Worm (Caenorhabditis elegans): Measurements from ENCODE around the gene B0244.6.

Gene B0244.6

DNA sequence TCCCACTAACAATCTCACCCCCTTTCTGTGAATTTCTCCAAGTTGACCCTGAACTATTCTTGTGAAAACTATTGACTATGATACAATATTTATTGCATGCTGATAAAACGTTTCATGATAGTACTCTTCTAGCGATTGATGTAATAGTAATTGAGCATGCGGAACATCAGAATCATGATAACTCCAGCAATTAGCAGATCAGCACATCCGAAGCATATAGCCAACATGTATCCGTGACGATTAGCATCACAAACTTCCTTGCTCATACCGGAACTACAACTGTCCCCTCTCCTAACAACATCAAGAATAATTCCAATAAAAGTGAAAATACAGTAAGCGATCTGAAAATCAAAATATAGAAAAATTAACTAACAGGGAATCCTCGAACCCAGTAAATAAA lies 7.8 kb upstream of the B0244.6 start:
- TF ChIP-seq B0310.2 (tag; optimal IDR thresholded peaks at IDR 0.05) (no peak), ets-7 (tag; optimal IDR thresholded peaks at IDR 0.05) (no peak), aly-1 (tag; optimal IDR thresholded peaks at IDR 0.05) (no peak), pes-1 (GFP tag; IDR thresholded peaks at IDR 0.05) (no peak), ama-1 (optimal IDR thresholded peaks at IDR 0.05) (no peak), sea-1 (GFP tag; conservative IDR thresholded peaks at IDR 0.05) (no peak), scrt-1 (GFP tag; IDR thresholded peaks at IDR 0.05) (no peak), ceh-36 (tag; optimal IDR thresholded peaks at IDR 0.05) (no peak), flt-1 (GFP tag; IDR thresholded peaks at IDR 0.05) (no peak), tbx-11 (GFP tag; IDR thresholded peaks at IDR 0.05) (no peak), hnd-1 (tag; optimal IDR thresholded peaks at IDR 0.05) (no peak), tbx-37 (GFP tag; conservative IDR thresholded peaks at IDR 0.05) (no peak), F13C5.2 (tag; optimal IDR thresholded peaks at IDR 0.05) (no peak), hmg-4 (GFP tag; optimal IDR thresholded peaks at IDR 0.05) (no peak)

DNA sequence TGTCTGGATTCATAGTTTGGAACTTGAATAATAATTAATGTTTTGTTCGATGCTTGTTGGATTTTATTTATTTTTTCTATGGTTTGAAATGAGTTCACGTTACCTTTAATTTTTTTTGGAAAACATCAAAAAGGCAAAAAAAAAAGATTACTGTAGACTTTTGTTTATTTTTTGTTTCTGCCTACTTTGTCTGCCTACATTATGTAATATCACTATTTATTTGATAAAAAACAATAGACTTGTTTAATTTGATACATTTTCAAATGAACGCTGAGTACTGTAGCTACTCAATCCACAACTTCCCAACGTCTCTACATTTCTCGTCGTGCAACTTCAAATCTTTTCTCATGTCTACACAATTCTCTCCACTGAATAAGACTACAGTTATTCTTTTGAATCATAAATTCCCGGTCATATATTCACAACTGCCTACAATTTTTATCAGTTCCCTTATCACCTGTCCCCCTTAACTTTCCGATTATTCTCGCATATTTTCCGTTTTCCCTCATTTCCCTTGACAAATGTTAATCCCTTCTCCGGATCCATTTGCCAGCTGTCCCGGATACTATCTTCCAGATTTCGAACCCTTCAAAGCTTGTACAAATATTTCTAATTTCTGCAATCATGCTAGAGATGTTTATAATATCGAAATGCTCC lies 6.7 kb upstream of the B0244.6 start, which contains the start of the genes B0244.9 and B0244.7:
B0244.9 (minus strand) TSS at position 51 of the 657 bp plus-strand sequence.
B0244.7 (plus strand) TSS at position 522 of the 657 bp plus-strand sequence.
- TF ChIP-seq ets-7 (tag; optimal IDR thresholded peaks at IDR 0.05) (no peak), hnd-1 (tag; optimal IDR thresholded peaks at IDR 0.05) (no peak), ama-1 (optimal IDR thresholded peaks at IDR 0.05) (no peak), aly-1 (tag; optimal IDR thresholded peaks at IDR 0.05) (no peak), tbx-11 (GFP tag; IDR thresholded peaks at IDR 0.05) (no peak), B0310.2 (tag; optimal IDR thresholded peaks at IDR 0.05) (no peak), F13C5.2 (tag; optimal IDR thresholded peaks at IDR 0.05) (no peak), hmbx-1 (tag; optimal IDR thresholded peaks at IDR 0.05) (no peak), tra-4 (tag; optimal IDR thresholded peaks at IDR 0.05) (no peak), sea-1 (GFP tag; conservative IDR thresholded peaks at IDR 0.05) (no peak), ceh-13 (GFP tag; optimal IDR thresholded peaks at IDR 0.05) (no peak), pes-1 (GFP tag; IDR thresholded peaks at IDR 0.05) (no peak), hmg-4 (GFP tag; optimal IDR thresholded peaks at IDR 0.05) (no peak), tbx-37 (GFP tag; conservative IDR thresholded peaks at IDR 0.05) (no peak), ceh-36 (tag; optimal IDR thresholded peaks at IDR 0.05) (no peak), scrt-1 (GFP tag; IDR thresholded peaks at IDR 0.05) (no peak), flt-1 (GFP tag; IDR thresholded peaks at IDR 0.05) (no peak)

DNA sequence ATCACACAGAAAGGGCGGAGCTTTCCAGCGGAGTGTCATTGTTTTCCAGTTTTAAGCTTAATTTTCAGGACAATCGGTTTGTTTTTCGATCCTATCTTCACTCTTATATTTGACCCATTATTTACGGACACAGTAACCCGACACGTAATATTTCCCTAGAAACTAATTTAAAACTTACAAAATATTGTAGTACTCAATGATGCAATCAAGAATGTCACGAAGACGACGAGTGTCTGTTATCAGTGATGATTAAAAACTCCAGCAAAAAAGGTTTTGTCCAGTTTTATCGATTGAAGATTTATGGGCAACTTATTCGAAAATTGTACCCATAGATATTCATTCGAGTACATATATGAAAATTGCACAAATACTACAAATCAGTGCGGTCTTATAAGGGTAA lies 4.9 kb upstream of the B0244.6 start, which contains the start of gene B0244.17:
B0244.17 (plus strand) TSS at position 301 of the 400 bp plus-strand sequence.
- TF ChIP-seq tbx-11 (GFP tag; IDR thresholded peaks at IDR 0.05) (no peak), F13C5.2 (tag; optimal IDR thresholded peaks at IDR 0.05) (no peak), aly-1 (tag; optimal IDR thresholded peaks at IDR 0.05) (no peak), ets-7 (tag; optimal IDR thresholded peaks at IDR 0.05) (no peak), B0310.2 (tag; optimal IDR thresholded peaks at IDR 0.05) (no peak), flt-1 (GFP tag; IDR thresholded peaks at IDR 0.05) (no peak), hmg-4 (GFP tag; optimal IDR thresholded peaks at IDR 0.05) (no peak), tra-4 (tag; optimal IDR thresholded peaks at IDR 0.05) (no peak), scrt-1 (GFP tag; IDR thresholded peaks at IDR 0.05) (no peak), pes-1 (GFP tag; IDR thresholded peaks at IDR 0.05) (no peak), hnd-1 (tag; optimal IDR thresholded peaks at IDR 0.05) (no peak), tbx-37 (GFP tag; conservative IDR thresholded peaks at IDR 0.05) (no peak), hmbx-1 (tag; optimal IDR thresholded peaks at IDR 0.05) (no peak), ama-1 (optimal IDR thresholded peaks at IDR 0.05) (no peak), ceh-13 (GFP tag; optimal IDR thresholded peaks at IDR 0.05) (no peak), ceh-36 (tag; optimal IDR thresholded peaks at IDR 0.05) (no peak), sea-1 (GFP tag; conservative IDR thresholded peaks at IDR 0.05) (no peak)

DNA sequence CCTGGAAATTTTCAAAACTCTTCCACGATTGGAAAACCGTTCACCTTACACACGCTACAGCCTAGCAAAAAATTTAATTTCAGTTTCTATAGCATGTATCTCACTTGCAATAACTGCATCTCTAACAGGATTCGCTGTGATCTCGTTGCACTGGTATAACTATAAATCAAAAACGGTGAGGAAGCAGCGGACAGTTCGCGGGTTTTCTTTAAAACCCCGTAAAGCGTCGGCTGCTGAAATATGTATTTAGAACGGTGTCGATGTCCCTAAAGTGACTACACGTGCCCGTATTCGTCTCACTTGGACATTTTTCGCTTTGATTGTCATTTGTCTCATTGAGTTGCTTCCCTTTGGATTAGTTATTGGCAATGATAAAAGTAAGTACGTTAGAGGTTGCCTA lies 3.5 kb upstream of the B0244.6 start:
- TF ChIP-seq flt-1 (GFP tag; IDR thresholded peaks at IDR 0.05), result no peak
- no peak for TF ChIP-seq pes-1 (GFP tag; IDR thresholded peaks at IDR 0.05)
- no peak for TF ChIP-seq tbx-11 (GFP tag; IDR thresholded peaks at IDR 0.05)
- TF ChIP-seq hnd-1 (tag; optimal IDR thresholded peaks at IDR 0.05), result no peak
- TF ChIP-seq hmg-4 (GFP tag; optimal IDR thresholded peaks at IDR 0.05), result no peak
- TF ChIP-seq ama-1 (optimal IDR thresholded peaks at IDR 0.05), result no peak
- no peak for TF ChIP-seq tra-4 (tag; optimal IDR thresholded peaks at IDR 0.05)
- TF ChIP-seq tbx-37 (GFP tag; conservative IDR thresholded peaks at IDR 0.05), result no peak
- TF ChIP-seq B0310.2 (tag; optimal IDR thresholded peaks at IDR 0.05), result no peak
- no peak for TF ChIP-seq ceh-36 (tag; optimal IDR thresholded peaks at IDR 0.05)
- no peak for TF ChIP-seq hmbx-1 (tag; optimal IDR thresholded peaks at IDR 0.05)
- TF ChIP-seq ceh-13 (GFP tag; optimal IDR thresholded peaks at IDR 0.05), result no peak
- no peak for TF ChIP-seq F13C5.2 (tag; optimal IDR thresholded peaks at IDR 0.05)
- TF ChIP-seq scrt-1 (GFP tag; IDR thresholded peaks at IDR 0.05), result no peak
- no peak for TF ChIP-seq sea-1 (GFP tag; conservative IDR thresholded peaks at IDR 0.05)
- TF ChIP-seq ets-7 (tag; optimal IDR thresholded peaks at IDR 0.05), result no peak
- no peak for TF ChIP-seq aly-1 (tag; optimal IDR thresholded peaks at IDR 0.05)

DNA sequence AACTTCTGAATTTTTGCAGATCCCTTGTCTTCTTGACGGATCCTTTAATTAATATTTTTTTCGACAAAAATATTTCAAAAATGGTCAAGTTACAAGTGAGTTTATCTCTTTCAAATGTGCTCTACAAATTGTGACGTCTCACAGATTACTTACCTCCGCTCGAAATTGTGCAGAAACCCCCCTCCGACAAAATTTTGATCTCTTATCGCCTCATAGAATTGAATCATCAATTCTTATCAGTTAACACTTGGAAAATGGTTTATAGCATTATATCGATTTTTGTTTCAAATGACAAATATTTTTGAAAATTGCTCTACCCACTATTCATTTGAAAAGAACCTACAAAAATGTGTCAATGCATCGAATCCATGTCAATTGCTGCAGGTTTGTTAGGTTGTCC lies 2.9 kb upstream of the B0244.6 start, which contains the start of gene B0244.10:
B0244.10 (plus strand) TSS at position 254 of the 400 bp plus-strand sequence.
- TF ChIP-seq tbx-11 (GFP tag; IDR thresholded peaks at IDR 0.05) (no peak), ama-1 (optimal IDR thresholded peaks at IDR 0.05) (no peak), B0310.2 (tag; optimal IDR thresholded peaks at IDR 0.05) (no peak), hnd-1 (tag; optimal IDR thresholded peaks at IDR 0.05) (no peak), ceh-13 (GFP tag; optimal IDR thresholded peaks at IDR 0.05) (no peak), tra-4 (tag; optimal IDR thresholded peaks at IDR 0.05) (no peak), aly-1 (tag; optimal IDR thresholded peaks at IDR 0.05) (no peak), ets-7 (tag; optimal IDR thresholded peaks at IDR 0.05) (no peak), hmg-4 (GFP tag; optimal IDR thresholded peaks at IDR 0.05) (no peak), pes-1 (GFP tag; IDR thresholded peaks at IDR 0.05) (no peak), ceh-36 (tag; optimal IDR thresholded peaks at IDR 0.05) (no peak), hmbx-1 (tag; optimal IDR thresholded peaks at IDR 0.05) (no peak), F13C5.2 (tag; optimal IDR thresholded peaks at IDR 0.05) (no peak), scrt-1 (GFP tag; IDR thresholded peaks at IDR 0.05) (no peak)

DNA sequence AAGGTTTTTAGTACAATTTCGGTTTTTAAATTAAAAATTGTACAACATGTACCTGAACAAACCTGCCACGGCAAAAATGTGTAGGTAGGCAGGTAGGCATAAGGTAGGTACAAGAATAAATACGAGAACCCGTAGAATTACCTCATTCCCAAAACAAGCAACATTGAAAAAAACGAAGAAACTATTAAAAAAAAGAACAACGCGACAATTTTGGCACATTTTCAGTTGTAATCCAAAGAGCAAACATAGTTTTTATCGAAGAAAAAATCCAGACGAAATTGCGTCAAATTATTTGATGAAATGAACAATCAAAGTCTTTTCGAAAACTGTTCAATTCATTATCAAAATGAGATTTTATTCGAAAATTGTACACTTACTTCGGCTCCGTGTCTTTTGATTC lies 2.9 kb downstream of the B0244.6 start, which contains the start of gene B0244.16:
B0244.16 (plus strand) TSS at position 301 of the 400 bp plus-strand sequence.
- no peak for TF ChIP-seq hmbx-1 (tag; optimal IDR thresholded peaks at IDR 0.05)
- no peak for TF ChIP-seq scrt-1 (GFP tag; IDR thresholded peaks at IDR 0.05)
- no peak for TF ChIP-seq sea-1 (GFP tag; conservative IDR thresholded peaks at IDR 0.05)
- no peak for TF ChIP-seq B0310.2 (tag; optimal IDR thresholded peaks at IDR 0.05)
- no peak for TF ChIP-seq hmg-4 (GFP tag; optimal IDR thresholded peaks at IDR 0.05)
- TF ChIP-seq ets-7 (tag; optimal IDR thresholded peaks at IDR 0.05), result no peak
- TF ChIP-seq ama-1 (optimal IDR thresholded peaks at IDR 0.05), result no peak
- no peak for TF ChIP-seq pes-1 (GFP tag; IDR thresholded peaks at IDR 0.05)
- no peak for TF ChIP-seq aly-1 (tag; optimal IDR thresholded peaks at IDR 0.05)
- TF ChIP-seq ceh-36 (tag; optimal IDR thresholded peaks at IDR 0.05), result no peak
- no peak for TF ChIP-seq ceh-13 (GFP tag; optimal IDR thresholded peaks at IDR 0.05)
- TF ChIP-seq tra-4 (tag; optimal IDR thresholded peaks at IDR 0.05), result no peak
- no peak for TF ChIP-seq hnd-1 (tag; optimal IDR thresholded peaks at IDR 0.05)
- no peak for TF ChIP-seq tbx-11 (GFP tag; IDR thresholded peaks at IDR 0.05)
- no peak for TF ChIP-seq flt-1 (GFP tag; IDR thresholded peaks at IDR 0.05)
- no peak for TF ChIP-seq F13C5.2 (tag; optimal IDR thresholded peaks at IDR 0.05)
- TF ChIP-seq tbx-37 (GFP tag; conservative IDR thresholded peaks at IDR 0.05), result no peak

All from whole organism, early embryonic.